Worm (Caenorhabditis elegans): ENCODE measurements around the gene F11C7.7.

DNA sequence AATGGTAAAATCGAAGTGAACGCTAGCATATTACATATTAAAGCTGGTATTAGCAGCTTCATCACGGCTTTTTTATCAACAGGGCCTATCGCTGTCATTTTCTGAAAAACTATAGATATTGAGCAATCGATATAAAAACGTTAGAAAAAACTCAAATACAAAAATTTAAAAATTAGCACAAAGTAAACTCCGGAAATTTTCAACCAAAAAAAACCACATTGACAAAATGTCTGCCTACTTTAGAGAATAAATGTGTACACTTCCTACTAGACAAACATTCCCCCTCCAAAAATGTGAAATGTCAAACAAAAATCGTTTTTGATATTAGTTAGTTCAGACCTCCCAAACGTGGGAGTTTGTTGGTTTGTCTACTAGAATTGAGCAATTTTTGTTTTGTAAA lies 29.9 kb upstream of the F11C7.7 start, which contains the start of gene mfsd-10:
- TF ChIP-seq R02D3.7 (tag; optimal IDR thresholded peaks at IDR 0.05) (no peak), lin-13 (GFP tag; optimal IDR thresholded peaks at IDR 0.05) (no peak), nhr-48 (tag; optimal IDR thresholded peaks at IDR 0.05) (no peak), ceh-82 (tag; optimal IDR thresholded peaks at IDR 0.05) (no peak), pqm-1 (tag; optimal IDR thresholded peaks at IDR 0.05) (no peak), fos-1 (tag; optimal IDR thresholded peaks at IDR 0.05) (no peak), nhr-6 (tag; optimal IDR thresholded peaks at IDR 0.05) (no peak), mdl-1 (tag; optimal IDR thresholded peaks at IDR 0.05) (no peak), nhr-28 (tag; optimal IDR thresholded peaks at IDR 0.05) (no peak)

Measured in whole organism, L4 larva.